Fruit fly (Drosophila melanogaster) whole organism, embryonic: ENCODE data around the gene CG13008.

Source experiments
- Adf1 ChIP-seq: fragments of 200-800 bp; sonication (Bioruptor generic); IDR thresholded peaks from 2 replicates; pipeline ENCODE4 v1.3.6; 2022; ENCODE audit warnings: missing biosample characterization, missing genetic modification characterization
- B-H2 ChIP-seq: fragments of 200-800 bp; sonication (Bioruptor generic); optimal IDR thresholded peaks from 2 replicates; lab custom pipeline; 2018; ENCODE audit warnings: missing biosample characterization, mild to moderate bottlenecking, missing genetic modification characterization
- BEAF-32 ChIP-seq: fragments of 200-800 bp; sonication (Bioruptor generic); optimal IDR thresholded peaks from 3 replicates; lab custom pipeline; 2017; ENCODE audit warnings: missing biosample characterization, missing genetic modification characterization, mild to moderate bottlenecking, moderate library complexity, missing genetic modification reagents
- Bgb ChIP-seq: fragments of 200-800 bp; sonication (Bioruptor generic); IDR thresholded peaks from 2 replicates; pipeline ENCODE4 v1.3.6; 2022; ENCODE audit warnings: missing biosample characterization, missing genetic modification characterization; ENCODE audit not compliant: partially characterized antibody
- CG10274 ChIP-seq: fragments of 200-800 bp; sonication (Bioruptor generic); optimal IDR thresholded peaks from 3 replicates; lab custom pipeline; 2017; ENCODE audit warnings: missing biosample characterization, mild to moderate bottlenecking, missing genetic modification characterization
- CG10959 ChIP-seq: fragments of 200-800 bp; sonication (Bioruptor generic); IDR thresholded peaks from 2 replicates; pipeline ENCODE4 v1.3.6; 2022; ENCODE audit warnings: missing biosample characterization, missing genetic modification characterization
- CG11247 ChIP-seq: fragments of 200-800 bp; sonication (Bioruptor generic); IDR thresholded peaks from 2 replicates; pipeline ENCODE4 v1.3.6; 2022; ENCODE audit warnings: missing biosample characterization, missing genetic modification characterization
- CG11560 ChIP-seq: fragments of 200-800 bp; sonication (Bioruptor generic); IDR thresholded peaks from 3 replicates; pipeline ENCODE4 v1.3.6; 2022; ENCODE audit warnings: missing biosample characterization, missing genetic modification characterization
- CG12659 ChIP-seq: fragments of 200-800 bp; sonication (Bioruptor generic); optimal IDR thresholded peaks from 3 replicates; lab custom pipeline; 2017; ENCODE audit warnings: mild to moderate bottlenecking, missing biosample characterization, missing genetic modification reagents, missing genetic modification characterization
- CG13123 ChIP-seq: fragments of 200-800 bp; sonication (Bioruptor generic); optimal IDR thresholded peaks from 2 replicates; lab custom pipeline; 2016; ENCODE audit warnings: missing biosample characterization, missing genetic modification characterization
- CG13287 ChIP-seq: fragments of 200-800 bp; sonication (Bioruptor generic); IDR thresholded peaks from 2 replicates; pipeline ENCODE4 v1.3.6; 2022; ENCODE audit warnings: missing biosample characterization, missing genetic modification characterization; ENCODE audit not compliant: partially characterized antibody
- CG17385 ChIP-seq: fragments of 200-800 bp; sonication (Bioruptor generic); optimal IDR thresholded peaks from 3 replicates; lab custom pipeline; 2018; ENCODE audit warnings: missing biosample characterization, mild to moderate bottlenecking, missing genetic modification characterization
- CG18764 ChIP-seq: fragments of 200-800 bp; sonication (Bioruptor generic); optimal IDR thresholded peaks from 3 replicates; lab custom pipeline; 2016; ENCODE audit warnings: missing biosample characterization, missing genetic modification characterization
- CG2875 ChIP-seq: fragments of 200-800 bp; sonication (Bioruptor generic); optimal IDR thresholded peaks from 2 replicates; lab custom pipeline; 2017; ENCODE audit warnings: missing biosample characterization, mild to moderate bottlenecking, missing genetic modification characterization, missing genetic modification reagents
- CG30020 ChIP-seq: fragments of 200-800 bp; optimal IDR thresholded peaks from 2 replicates; lab custom pipeline; 2019; ENCODE audit warnings: missing biosample characterization, mild to moderate bottlenecking, missing genetic modification characterization, moderate library complexity
- CG3847 ChIP-seq: fragments of 200-800 bp; sonication (Bioruptor generic); IDR thresholded peaks from 2 replicates; pipeline ENCODE4 v1.3.6; 2022; ENCODE audit warnings: missing biosample characterization, missing genetic modification characterization
- CG4424 ChIP-seq: fragments of 200-800 bp; sonication (Bioruptor generic); optimal IDR thresholded peaks from 3 replicates; lab custom pipeline; 2016; ENCODE audit warnings: missing biosample characterization, missing genetic modification characterization
- CG7786 ChIP-seq: fragments of 200-800 bp; sonication (Bioruptor generic); optimal IDR thresholded peaks from 2 replicates; lab custom pipeline; 2016; ENCODE audit warnings: missing biosample characterization, missing genetic modification characterization
- CG7963 ChIP-seq: fragments of 200-800 bp; sonication (Bioruptor generic); IDR thresholded peaks from 3 replicates; pipeline ENCODE4 v1.3.6; 2022; ENCODE audit warnings: missing biosample characterization, missing genetic modification characterization; ENCODE audit not compliant: partially characterized antibody
- CG8359 ChIP-seq: fragments of 200-800 bp; sonication (Bioruptor generic); optimal IDR thresholded peaks from 2 replicates; lab custom pipeline; 2017; ENCODE audit warnings: missing biosample characterization, mild to moderate bottlenecking, missing genetic modification characterization, borderline replicate concordance
- CG9932 ChIP-seq: fragments of 200-800 bp; sonication (Bioruptor generic); IDR thresholded peaks from 2 replicates; pipeline ENCODE4 v1.3.6; 2022; ENCODE audit warnings: missing biosample characterization, missing genetic modification characterization
- Dref ChIP-seq: fragments of 200-800 bp; sonication (Bioruptor generic); IDR thresholded peaks from 2 replicates; pipeline ENCODE4 v1.3.6; 2022; ENCODE audit warnings: missing biosample characterization, missing genetic modification characterization
- Ets65A ChIP-seq: fragments of 200-800 bp; sonication (Bioruptor generic); peaks from one replicate; lab custom pipeline; 2016; ENCODE audit warnings: missing biosample characterization, missing genetic modification characterization
- HLHmδ ChIP-seq: fragments of 200-800 bp; sonication (Bioruptor generic); optimal IDR thresholded peaks from 2 replicates; lab custom pipeline; 2018; ENCODE audit warnings: missing biosample characterization, mild to moderate bottlenecking, missing genetic modification characterization, moderate library complexity
- HmgD ChIP-seq: fragments of 200-800 bp; sonication (Bioruptor generic); optimal IDR thresholded peaks from 3 replicates; lab custom pipeline; 2016; ENCODE audit warnings: missing biosample characterization, missing genetic modification characterization
- Hr3 ChIP-seq: fragments of 200-800 bp; sonication (Bioruptor generic); optimal IDR thresholded peaks from 3 replicates; lab custom pipeline; 2016; ENCODE audit warnings: missing biosample characterization, missing genetic modification characterization
- Hr51 ChIP-seq, 2 experiments: fragments of 200-800 bp; sonication (Bioruptor generic); optimal IDR thresholded peaks; 2 replicates in 1 of 2; 3 replicates in 1 of 2; lab custom pipeline; 2016 to 2018; ENCODE audit warnings: missing biosample characterization in 2 of 2, missing genetic modification characterization in 2 of 2, mild to moderate bottlenecking in 1 of 2, moderate library complexity in 1 of 2
- Lhr ChIP-seq: fragments of 200-800 bp; sonication (Bioruptor generic); optimal IDR thresholded peaks from 3 replicates; lab custom pipeline; 2017; ENCODE audit warnings: mild to moderate bottlenecking, missing biosample characterization, missing genetic modification reagents, missing genetic modification characterization
- Max ChIP-seq: fragments of 200-800 bp; sonication (Bioruptor generic); optimal IDR thresholded peaks from 2 replicates; lab custom pipeline; 2016; ENCODE audit warnings: missing biosample characterization, mild to moderate bottlenecking, missing genetic modification characterization
- Scr ChIP-seq: fragments of 200-800 bp; sonication (Bioruptor generic); IDR thresholded peaks from 2 replicates; pipeline ENCODE4 v1.3.6; 2022; ENCODE audit warnings: missing biosample characterization, missing genetic modification characterization; ENCODE audit not compliant: partially characterized antibody
- ci ChIP-seq: fragments of 200-800 bp; sonication (Bioruptor generic); IDR thresholded peaks from 3 replicates; pipeline ENCODE4 v1.3.6; 2022; ENCODE audit warnings: missing biosample characterization, missing genetic modification characterization
- croc ChIP-seq: fragments of 200-800 bp; sonication (Bioruptor generic); conservative IDR thresholded peaks from 3 replicates; pipeline ENCODE4 v1.3.6; 2022; ENCODE audit warnings: missing biosample characterization, missing genetic modification characterization
- dpn ChIP-seq, 2 experiments: fragments of 200-800 bp; sonication (Bioruptor generic); optimal IDR thresholded peaks; 3 replicates each; lab custom pipeline; 2016; ENCODE audit warnings: missing biosample characterization in 2 of 2, missing genetic modification characterization in 2 of 2
- eve ChIP-seq, 2 experiments: fragments of >200 bp; optimal IDR thresholded peaks; 2 replicates each; lab custom pipeline; 2017; ENCODE audit warnings: missing biosample characterization in 2 of 2, missing genetic modification characterization in 2 of 2
- exex ChIP-seq: fragments of 200-800 bp; sonication (Bioruptor generic); optimal IDR thresholded peaks from 4 replicates; lab custom pipeline; 2018; ENCODE audit warnings: missing biosample characterization, mild to moderate bottlenecking, missing genetic modification characterization, moderate library complexity
- ftz-f1 ChIP-seq: fragments of 200-800 bp; sonication (Bioruptor generic); optimal IDR thresholded peaks from 2 replicates; lab custom pipeline; 2016; ENCODE audit warnings: missing biosample characterization, missing genetic modification characterization
- gem ChIP-seq: fragments of 200-800 bp; sonication (Bioruptor generic); optimal IDR thresholded peaks from 2 replicates; lab custom pipeline; 2019; ENCODE audit warnings: missing biosample characterization, mild to moderate bottlenecking, missing genetic modification characterization, moderate library complexity
- gsb ChIP-seq: fragments of 200-800 bp; sonication (Bioruptor generic); IDR thresholded peaks from 2 replicates; pipeline ENCODE4 v1.3.6; 2022; ENCODE audit warnings: missing biosample characterization, missing genetic modification characterization
- insv ChIP-seq, 2 experiments: fragments of 200-800 bp; sonication (Bioruptor generic); optimal IDR thresholded peaks; 3 replicates each; lab custom pipeline; 2016 to 2018; ENCODE audit warnings: missing biosample characterization in 2 of 2, missing genetic modification characterization in 2 of 2
- kay ChIP-seq: fragments of 200-800 bp; sonication (Bioruptor generic); optimal IDR thresholded peaks from 2 replicates; lab custom pipeline; 2016; ENCODE audit warnings: missing biosample characterization, missing genetic modification characterization
- lbe ChIP-seq: fragments of 200-800 bp; sonication (Bioruptor generic); optimal IDR thresholded peaks from 2 replicates; lab custom pipeline; 2016; ENCODE audit warnings: missing biosample characterization, mild to moderate bottlenecking, missing genetic modification characterization
- oc ChIP-seq: fragments of 200-800 bp; sonication (Bioruptor generic); optimal IDR thresholded peaks from 2 replicates; lab custom pipeline; 2018; ENCODE audit warnings: missing biosample characterization, mild to moderate bottlenecking, missing genetic modification characterization, moderate library complexity
- onecut ChIP-seq: fragments of 200-800 bp; sonication (Bioruptor generic); IDR thresholded peaks from 2 replicates; pipeline ENCODE4 v1.3.6; 2022; ENCODE audit warnings: missing biosample characterization, missing genetic modification characterization
- otp ChIP-seq: fragments of 200-800 bp; sonication (Bioruptor generic); IDR thresholded peaks from 3 replicates; pipeline ENCODE4, ENCODE4 v1.3.6; 2022; ENCODE audit warnings: missing biosample characterization, missing genetic modification characterization
- pnt ChIP-seq: fragments of 200-800 bp; sonication (Bioruptor generic); optimal IDR thresholded peaks from 3 replicates; lab custom pipeline; 2016; ENCODE audit warnings: missing biosample characterization, missing genetic modification characterization
- prd ChIP-seq, 3 experiments: fragments of >200 bp in 2 of 3; fragments of 200-800 bp in 1 of 3; sonication (Bioruptor generic) in 1 of 3; optimal IDR thresholded peaks in 2 of 3; IDR thresholded peaks in 1 of 3; 2 replicates in 2 of 3; 3 replicates in 1 of 3; pipeline versions ENCODE4 v1.3.6 to Lab custom; 2017 to 2022; ENCODE audit warnings: missing biosample characterization in 1 of 3, missing genetic modification characterization in 1 of 3
- sisA ChIP-seq: fragments of 200-800 bp; sonication (Bioruptor generic); IDR thresholded peaks from 2 replicates; pipeline ENCODE4 v1.3.6; 2022; ENCODE audit warnings: missing biosample characterization, missing genetic modification characterization
- tup ChIP-seq: fragments of 200-800 bp; sonication (Bioruptor generic); optimal IDR thresholded peaks from 2 replicates; lab custom pipeline; 2016; ENCODE audit warnings: missing biosample characterization, mild to moderate bottlenecking, missing genetic modification characterization, moderate library complexity
- twi ChIP-seq: fragments of 200-800 bp; optimal IDR thresholded peaks from 2 replicates; lab custom pipeline; 2019; ENCODE audit warnings: missing biosample characterization, mild to moderate bottlenecking, missing genetic modification characterization, moderate library complexity
- wdn ChIP-seq: fragments of 200-800 bp; sonication (Bioruptor generic); IDR thresholded peaks from 2 replicates; pipeline ENCODE4 v1.3.6; 2022; ENCODE audit warnings: missing biosample characterization, missing genetic modification characterization

The CG13008 gene

dm6 chrX:16683765-16684164 lies 27.3 kb upstream of the CG13008 start, which contains the start of gene Axs (continued):
- peak in 1 of 2 experiments; percentile 3 for TF ChIP-seq Hr51 (GFP tag; optimal IDR thresholded peaks at IDR 0.05; lab: Kevin White, UChicago)
- TF ChIP-seq onecut (GFP tag; lab: Robert Waterston, UW): 0 out of 2 replicates have a peak, but pooled peaks have one; percentile 7
- TF ChIP-seq otp (GFP tag; lab: Robert Waterston, UW): no peak
- peak; percentile 26 to 39 for TF ChIP-seq dpn (GFP tag; optimal IDR thresholded peaks at IDR 0.05; lab: Kevin White, UChicago)
- no peak for TF ChIP-seq exex (tag; lab: Kevin White, UChicago)
- peak; percentile 79 for TF ChIP-seq BEAF-32 (GFP tag; lab: Kevin White, UChicago)
- no peak for TF ChIP-seq CG13123
- TF ChIP-seq CG12659 (GFP tag; lab: Kevin White, UChicago): peak; percentile 50
- TF ChIP-seq ftz-f1: peak; percentile 53
- no peak for TF ChIP-seq wdn
- TF ChIP-seq CG7786: no peak
- no peak for TF ChIP-seq croc (GFP tag; lab: Robert Waterston, UW)
- TF ChIP-seq tup (GFP tag; lab: Kevin White, UChicago): no peak
- peak; percentile 68 for TF ChIP-seq Scr (GFP tag; lab: Robert Waterston, UW)
- peak; percentile 24 for TF ChIP-seq HmgD
- TF ChIP-seq kay (GFP tag; lab: Kevin White, UChicago): no peak
- peak; percentile 21; the same call in 1 of the 3 replicates for TF ChIP-seq ci (GFP tag; lab: Robert Waterston, UW)
- TF ChIP-seq insv (GFP tag; optimal IDR thresholded peaks at IDR 0.05; lab: Kevin White, UChicago): peak in 1 of 2 experiments; percentile 20
- TF ChIP-seq Adf1 (GFP tag; lab: Robert Waterston, UW): no peak
- TF ChIP-seq CG30020 (tag; lab: Kevin White, UChicago): peak; percentile 4
- TF ChIP-seq CG18764 (GFP tag; lab: Kevin White, UChicago): no peak
- peak; percentile 30 for TF ChIP-seq CG3847
- no peak for TF ChIP-seq HLHmδ (GFP tag; lab: Kevin White, UChicago)
- TF ChIP-seq gsb (GFP tag; lab: Robert Waterston, UW): no peak
- TF ChIP-seq CG9932 (GFP tag; lab: Robert Waterston, UW): peak; percentile 58
- no peak for TF ChIP-seq CG11247
- TF ChIP-seq Dref (GFP tag; lab: Robert Waterston, UW): peak; percentile 88
- TF ChIP-seq CG2875 (GFP tag; lab: Kevin White, UChicago): no peak
- TF ChIP-seq lbe (GFP tag; lab: Kevin White, UChicago): no peak
- TF ChIP-seq gem (tag; lab: Kevin White, UChicago): peak; percentile 17
- peak; percentile 77 for TF ChIP-seq CG13287 (GFP tag; lab: Robert Waterston, UW)
- TF ChIP-seq pnt (GFP tag; lab: Kevin White, UChicago): no peak
- TF ChIP-seq Hr3: no peak
- TF ChIP-seq sisA (GFP tag; lab: Robert Waterston, UW): no peak
- peak; percentile 60; the same call in 1 of the 3 replicates for TF ChIP-seq CG7963 (GFP tag; lab: Robert Waterston, UW)
- TF ChIP-seq Max (GFP tag; lab: Kevin White, UChicago): no peak
- TF ChIP-seq oc (tag; lab: Kevin White, UChicago): no peak
- TF ChIP-seq eve (GFP tag; optimal IDR thresholded peaks at IDR 0.05; lab: Kevin White, UChicago): no peak
- TF ChIP-seq CG17385 (GFP tag; lab: Kevin White, UChicago): peak; percentile 78
- no peak for TF ChIP-seq prd (optimal IDR thresholded peaks at IDR 0.05; lab: Kevin White, UChicago)
- TF ChIP-seq prd (GFP tag; IDR thresholded peaks at IDR 0.05; lab: Robert Waterston, UW): no peak
- TF ChIP-seq B-H2: no peak
- no peak for TF ChIP-seq CG10274 (GFP tag; lab: Kevin White, UChicago)
- no peak for TF ChIP-seq CG8359
- TF ChIP-seq Bgb (GFP tag; lab: Robert Waterston, UW): peak; percentile 85
- TF ChIP-seq Lhr: peak; percentile 77
- no peak for TF ChIP-seq twi (tag; lab: Kevin White, UChicago)
- no peak for TF ChIP-seq CG10959 (GFP tag; lab: Robert Waterston, UW)
- TF ChIP-seq Ets65A: peak; percentile 92
- no peak for TF ChIP-seq CG11560 (tag; lab: Robert Waterston, UW)
- TF ChIP-seq CG4424 (GFP tag; lab: Kevin White, UChicago): no peak
